Fruit fly (Drosophila melanogaster): ENCODE measurements around the gene b.

DNA sequence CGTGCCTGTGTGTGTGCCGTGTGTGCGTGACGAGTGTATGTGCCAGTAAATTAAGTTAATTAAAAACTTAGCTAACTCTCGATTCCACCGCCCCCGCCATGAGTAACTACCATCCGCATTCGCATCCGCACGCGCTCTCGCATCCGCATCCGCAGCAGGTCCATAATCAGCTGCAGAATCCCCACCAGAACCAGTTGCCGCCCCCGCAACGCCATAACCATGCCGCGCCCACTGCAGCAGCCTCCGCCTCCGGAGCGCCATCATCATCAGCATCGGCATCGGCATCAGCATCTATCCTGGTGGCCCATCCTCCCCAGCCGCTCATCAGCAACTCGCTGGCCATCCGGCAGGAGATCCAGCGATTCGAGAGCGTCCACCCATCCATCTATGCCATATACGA is 14.9 kb downstream of the b start:
- TF ChIP-seq bab1 (GFP tag; optimal IDR thresholded peaks at IDR 0.05) (no peak), cic (GFP tag; optimal IDR thresholded peaks at IDR 0.05) (no peak), cnc (optimal IDR thresholded peaks at IDR 0.05) (no peak), kay (GFP tag; ENCODE audit: borderline replicate concordance) (no peak), CG7101 (tag; optimal IDR thresholded peaks at IDR 0.05) (no peak), CG12768 (GFP tag; optimal IDR thresholded peaks at IDR 0.05) (no peak), ovo (GFP tag; optimal IDR thresholded peaks at IDR 0.05) (no peak), pad (GFP tag; optimal IDR thresholded peaks at IDR 0.05) (no peak), Mnt (GFP tag; optimal IDR thresholded peaks at IDR 0.05) (no peak), CG33017 (tag; optimal IDR thresholded peaks at IDR 0.05) (no peak), Clk (GFP tag; optimal IDR thresholded peaks at IDR 0.05) (no peak), CG1620 (GFP tag; optimal IDR thresholded peaks at IDR 0.05) (no peak)

Measured in whole organism, adult.